Fruit fly (Drosophila melanogaster) whole organism, embryonic: ENCODE data around the gene CG6254.
A peak's percentile ranks its signal among the peaks of the same experiment; 100 is the strongest.

ENCODE experiments used
- ATbp ChIP-seq: fragments of 200-800 bp; sonication (Bioruptor generic); optimal IDR thresholded peaks from 2 replicates; lab custom pipeline; 2017; ENCODE audit warnings: missing biosample characterization, mild to moderate bottlenecking, missing genetic modification characterization, missing genetic modification reagents
- Atf3 ChIP-seq: fragments of 200-800 bp; sonication (Bioruptor generic); optimal IDR thresholded peaks from 3 replicates; lab custom pipeline; 2016; ENCODE audit warnings: missing biosample characterization, missing genetic modification characterization
- Bteb2 ChIP-seq: fragments of 200-800 bp; sonication (Bioruptor generic); optimal IDR thresholded peaks from 2 replicates; lab custom pipeline; 2016; ENCODE audit warnings: missing biosample characterization, missing genetic modification characterization
- C15 ChIP-seq: fragments of 200-800 bp; sonication (Bioruptor generic); IDR thresholded peaks from 3 replicates; pipeline ENCODE4 v1.3.6; 2022; ENCODE audit warnings: missing biosample characterization, missing genetic modification characterization
- CG10147 ChIP-seq: fragments of 200-800 bp; sonication (Bioruptor generic); optimal IDR thresholded peaks from 2 replicates; lab custom pipeline; 2019; ENCODE audit warnings: missing biosample characterization, mild to moderate bottlenecking, missing genetic modification characterization, moderate library complexity
- CG10462 ChIP-seq: fragments of 200-800 bp; sonication (Bioruptor generic); optimal IDR thresholded peaks from 2 replicates; lab custom pipeline; 2016; ENCODE audit warnings: missing biosample characterization, missing genetic modification characterization
- CG10565 ChIP-seq: fragments of 200-800 bp; sonication (Bioruptor generic); optimal IDR thresholded peaks from 3 replicates; lab custom pipeline; 2016; ENCODE audit warnings: missing biosample characterization, mild to moderate bottlenecking, missing genetic modification characterization
- CG12219 ChIP-seq: fragments of 200-800 bp; sonication (Bioruptor generic); optimal IDR thresholded peaks from 3 replicates; lab custom pipeline; 2018; ENCODE audit warnings: missing biosample characterization, mild to moderate bottlenecking, missing genetic modification characterization
- CG14014 ChIP-seq: fragments of 200-800 bp; sonication (Bioruptor generic); IDR thresholded peaks from 2 replicates; pipeline ENCODE4 v1.3.6; 2022; ENCODE audit warnings: missing biosample characterization, missing genetic modification characterization
- CG1603 ChIP-seq: fragments of 200-800 bp; sonication (Bioruptor generic); optimal IDR thresholded peaks from 2 replicates; lab custom pipeline; 2019; ENCODE audit warnings: missing biosample characterization, mild to moderate bottlenecking, missing genetic modification characterization, moderate library complexity
- CG18599 ChIP-seq: fragments of 200-800 bp; sonication (Bioruptor generic); optimal IDR thresholded peaks from 3 replicates; lab custom pipeline; 2017; ENCODE audit warnings: missing biosample characterization, missing genetic modification characterization, mild to moderate bottlenecking, moderate library complexity, missing genetic modification reagents
- CG18764 ChIP-seq: fragments of 200-800 bp; sonication (Bioruptor generic); optimal IDR thresholded peaks from 3 replicates; lab custom pipeline; 2016; ENCODE audit warnings: missing biosample characterization, missing genetic modification characterization
- CG30431 ChIP-seq: fragments of 200-800 bp; sonication (Bioruptor generic); optimal IDR thresholded peaks from 2 replicates; lab custom pipeline; 2017; ENCODE audit warnings: missing biosample characterization, missing genetic modification characterization
- CG31365 ChIP-seq: fragments of 200-800 bp; sonication (Bioruptor generic); optimal IDR thresholded peaks from 2 replicates; lab custom pipeline; 2018; ENCODE audit warnings: missing biosample characterization, mild to moderate bottlenecking, missing genetic modification characterization
- CG31441 ChIP-seq: fragments of 200-800 bp; sonication (Bioruptor generic); IDR thresholded peaks from 2 replicates; pipeline ENCODE4 v1.3.6; 2022; ENCODE audit warnings: missing biosample characterization, missing genetic modification characterization
- CG3838 ChIP-seq: fragments of 200-800 bp; sonication (Bioruptor generic); optimal IDR thresholded peaks from 3 replicates; lab custom pipeline; 2016; ENCODE audit warnings: missing biosample characterization, missing genetic modification characterization
- CG4360 ChIP-seq: fragments of 200-800 bp; sonication (Bioruptor generic); IDR thresholded peaks from 2 replicates; pipeline ENCODE4 v1.3.6; 2022; ENCODE audit warnings: missing biosample characterization, missing genetic modification characterization
- CG4424 ChIP-seq: fragments of 200-800 bp; sonication (Bioruptor generic); optimal IDR thresholded peaks from 3 replicates; lab custom pipeline; 2016; ENCODE audit warnings: missing biosample characterization, missing genetic modification characterization
- CG6175 ChIP-seq: fragments of 200-800 bp; sonication (Bioruptor generic); IDR thresholded peaks from 3 replicates; pipeline ENCODE4 v1.3.6; 2022; ENCODE audit warnings: missing biosample characterization, missing genetic modification characterization
- CG7839 ChIP-seq: fragments of 200-800 bp; sonication (Bioruptor generic); optimal IDR thresholded peaks from 3 replicates; lab custom pipeline; 2018; ENCODE audit warnings: missing biosample characterization, mild to moderate bottlenecking, missing genetic modification characterization, moderate library complexity
- CG8359 ChIP-seq: fragments of 200-800 bp; sonication (Bioruptor generic); optimal IDR thresholded peaks from 2 replicates; lab custom pipeline; 2017; ENCODE audit warnings: missing biosample characterization, mild to moderate bottlenecking, missing genetic modification characterization, borderline replicate concordance
- CG9437 ChIP-seq: fragments of 200-800 bp; sonication (Bioruptor generic); optimal IDR thresholded peaks from 2 replicates; lab custom pipeline; 2018; ENCODE audit warnings: missing biosample characterization, mild to moderate bottlenecking, missing genetic modification characterization
- CG9727 ChIP-seq: fragments of 200-800 bp; sonication (Bioruptor generic); optimal IDR thresholded peaks from 3 replicates; lab custom pipeline; 2017; ENCODE audit warnings: missing biosample characterization, mild to moderate bottlenecking, missing genetic modification characterization
- CG9817 ChIP-seq: fragments of 200-800 bp; sonication (Bioruptor generic); optimal IDR thresholded peaks from 2 replicates; lab custom pipeline; 2018; ENCODE audit warnings: missing biosample characterization, mild to moderate bottlenecking, missing genetic modification characterization, moderate library complexity
- CG9932 ChIP-seq: fragments of 200-800 bp; sonication (Bioruptor generic); IDR thresholded peaks from 2 replicates; pipeline ENCODE4 v1.3.6; 2022; ENCODE audit warnings: missing biosample characterization, missing genetic modification characterization
- Eip74EF ChIP-seq, 2 experiments: fragments of 200-800 bp in 1 of 2; fragments of >200 bp in 1 of 2; sonication (Bioruptor generic) in 1 of 2; optimal IDR thresholded peaks; 2 replicates each; lab custom pipeline; 2017 to 2019; ENCODE audit warnings: missing biosample characterization in 2 of 2, missing genetic modification characterization in 2 of 2, mild to moderate bottlenecking in 1 of 2, moderate library complexity in 1 of 2
- Hsf ChIP-seq: fragments of 200-800 bp; sonication (Bioruptor generic); optimal IDR thresholded peaks from 3 replicates; lab custom pipeline; 2016; ENCODE audit warnings: missing biosample characterization, missing genetic modification characterization
- Mrtf ChIP-seq: fragments of 200-800 bp; sonication (Bioruptor generic); IDR thresholded peaks from 3 replicates; pipeline ENCODE4 v1.3.6; 2022; ENCODE audit warnings: missing biosample characterization, missing genetic modification characterization
- Nf-YC ChIP-seq: fragments of 200-800 bp; optimal IDR thresholded peaks from 3 replicates; lab custom pipeline; 2019; ENCODE audit warnings: missing biosample characterization, mild to moderate bottlenecking, missing genetic modification characterization, moderate library complexity
- bab2 ChIP-seq: fragments of 200-800 bp; sonication (Bioruptor generic); optimal IDR thresholded peaks from 2 replicates; lab custom pipeline; 2016; ENCODE audit warnings: missing biosample characterization, missing genetic modification characterization
- cad ChIP-seq: fragments of >200 bp; optimal IDR thresholded peaks from 2 replicates; lab custom pipeline; 2017; ENCODE audit warnings: missing biosample characterization, missing genetic modification characterization
- dmrt11E ChIP-seq: fragments of 200-800 bp; sonication (Bioruptor generic); optimal IDR thresholded peaks from 3 replicates; lab custom pipeline; 2018; ENCODE audit warnings: missing biosample characterization, mild to moderate bottlenecking, missing genetic modification characterization, moderate library complexity
- dpn ChIP-seq, 2 experiments: fragments of 200-800 bp; sonication (Bioruptor generic); optimal IDR thresholded peaks; 3 replicates each; lab custom pipeline; 2016; ENCODE audit warnings: missing biosample characterization in 2 of 2, missing genetic modification characterization in 2 of 2
- emc ChIP-seq: fragments of 200-800 bp; sonication (Bioruptor generic); optimal IDR thresholded peaks from 2 replicates; lab custom pipeline; 2016; ENCODE audit warnings: missing biosample characterization, missing genetic modification characterization
- ewg ChIP-seq: fragments of 200-800 bp; sonication (Bioruptor generic); optimal IDR thresholded peaks from 3 replicates; lab custom pipeline; 2017; ENCODE audit warnings: mild to moderate bottlenecking, missing biosample characterization, missing genetic modification reagents, missing genetic modification characterization
- grn ChIP-seq: fragments of 200-800 bp; sonication (Bioruptor generic); optimal IDR thresholded peaks from 3 replicates; lab custom pipeline; 2017; ENCODE audit warnings: missing biosample characterization, missing genetic modification characterization
- gsb-n ChIP-seq: fragments of 200-800 bp; sonication (Bioruptor generic); optimal IDR thresholded peaks from 3 replicates; lab custom pipeline; 2018; ENCODE audit warnings: missing biosample characterization, mild to moderate bottlenecking, missing genetic modification characterization
- h ChIP-seq: fragments of >200 bp; optimal IDR thresholded peaks from 2 replicates; lab custom pipeline; 2017
- inv ChIP-seq: fragments of 200-800 bp; sonication (Bioruptor generic); IDR thresholded peaks from 2 replicates; pipeline ENCODE4 v1.3.6; 2022; ENCODE audit warnings: missing biosample characterization, missing genetic modification characterization; ENCODE audit not compliant: partially characterized antibody
- jumu ChIP-seq: fragments of 200-800 bp; sonication (Bioruptor generic); optimal IDR thresholded peaks from 3 replicates; lab custom pipeline; 2016; ENCODE audit warnings: missing biosample characterization, missing genetic modification characterization
- mirr ChIP-seq: fragments of 200-800 bp; sonication (Bioruptor generic); optimal IDR thresholded peaks from 3 replicates; lab custom pipeline; 2018; ENCODE audit warnings: missing biosample characterization, mild to moderate bottlenecking, missing genetic modification characterization
- nmo ChIP-seq: fragments of 200-800 bp; sonication (Bioruptor generic); optimal IDR thresholded peaks from 2 replicates; lab custom pipeline; 2018; ENCODE audit warnings: missing biosample characterization, mild to moderate bottlenecking, missing genetic modification characterization, moderate library complexity
- prd ChIP-seq, 3 experiments: fragments of >200 bp in 2 of 3; fragments of 200-800 bp in 1 of 3; sonication (Bioruptor generic) in 1 of 3; optimal IDR thresholded peaks in 2 of 3; IDR thresholded peaks in 1 of 3; 2 replicates in 2 of 3; 3 replicates in 1 of 3; pipeline versions ENCODE4 v1.3.6 to Lab custom; 2017 to 2022; ENCODE audit warnings: missing biosample characterization in 1 of 3, missing genetic modification characterization in 1 of 3
- psq ChIP-seq: fragments of 200-800 bp; sonication (Bioruptor generic); optimal IDR thresholded peaks from 2 replicates; lab custom pipeline; 2017; ENCODE audit warnings: missing biosample characterization, missing genetic modification characterization
- sens-2 ChIP-seq: fragments of 200-800 bp; sonication (Bioruptor generic); IDR thresholded peaks from 2 replicates; pipeline ENCODE4 v1.3.6; 2022; ENCODE audit warnings: missing biosample characterization, missing genetic modification characterization
- sob ChIP-seq: fragments of 200-800 bp; sonication (Bioruptor generic); IDR thresholded peaks from 2 replicates; pipeline ENCODE4 v1.3.6; 2022; ENCODE audit warnings: missing biosample characterization, missing genetic modification characterization
- sqz ChIP-seq: fragments of 200-800 bp; sonication (Bioruptor generic); optimal IDR thresholded peaks from 3 replicates; lab custom pipeline; 2018; ENCODE audit warnings: missing biosample characterization, mild to moderate bottlenecking, missing genetic modification characterization
- twi ChIP-seq: fragments of 200-800 bp; optimal IDR thresholded peaks from 2 replicates; lab custom pipeline; 2019; ENCODE audit warnings: missing biosample characterization, mild to moderate bottlenecking, missing genetic modification characterization, moderate library complexity
- vnd ChIP-seq: fragments of 200-800 bp; sonication (Bioruptor generic); IDR thresholded peaks from 3 replicates; pipeline ENCODE4 v1.3.6; 2022; ENCODE audit warnings: missing biosample characterization, missing genetic modification characterization; ENCODE audit not compliant: partially characterized antibody
- wdn ChIP-seq: fragments of 200-800 bp; sonication (Bioruptor generic); IDR thresholded peaks from 2 replicates; pipeline ENCODE4 v1.3.6; 2022; ENCODE audit warnings: missing biosample characterization, missing genetic modification characterization

CG6254 gene

DNA sequence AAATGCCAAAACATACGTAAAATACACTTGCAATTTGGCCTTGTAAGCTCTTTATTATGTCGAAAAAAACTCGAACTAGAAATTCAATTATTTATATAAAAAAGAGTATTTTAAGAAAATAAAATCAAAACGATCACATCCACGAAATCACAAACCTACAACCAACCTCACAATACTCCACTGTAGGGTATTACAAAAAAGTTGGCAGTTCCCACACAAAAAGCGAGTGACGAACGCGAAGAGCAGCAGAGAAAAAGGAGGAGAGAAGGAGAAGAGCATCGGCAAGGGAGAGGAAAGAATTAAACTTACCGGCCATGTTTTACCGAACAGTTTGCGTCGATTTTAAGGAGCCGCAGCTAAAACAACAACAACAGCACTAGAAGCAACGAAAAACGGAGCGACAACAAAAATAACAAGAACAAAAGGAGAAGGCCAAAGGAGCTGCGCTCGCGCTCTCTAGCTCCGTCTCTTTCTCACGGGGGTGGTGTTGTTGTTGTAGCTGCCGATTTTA, 28.2 kb downstream of the CG6254 start (continued):
- TF ChIP-seq CG4424 (GFP tag; lab: Kevin White, UChicago): no peak
- TF ChIP-seq h (lab: Kevin White, UChicago): no peak
- no peak for TF ChIP-seq CG18764 (GFP tag; lab: Kevin White, UChicago)
- TF ChIP-seq CG31441 (GFP tag; lab: Robert Waterston, UW): 0 out of 2 replicates have a peak, but pooled peaks have one; percentile 24
- no peak for TF ChIP-seq CG10147 (GFP tag; lab: Kevin White, UChicago)
- TF ChIP-seq CG6175 (GFP tag; lab: Robert Waterston, UW): no peak
- no peak for TF ChIP-seq sob
- no peak for TF ChIP-seq CG9932 (GFP tag; lab: Robert Waterston, UW)
- no peak for TF ChIP-seq mirr (GFP tag; lab: Kevin White, UChicago)
- TF ChIP-seq CG12219 (GFP tag; lab: Kevin White, UChicago): no peak
- TF ChIP-seq bab2 (GFP tag; lab: Kevin White, UChicago): no peak
- TF ChIP-seq wdn: no peak
- TF ChIP-seq vnd (GFP tag; lab: Robert Waterston, UW): no peak
- TF ChIP-seq CG7839 (tag; lab: Kevin White, UChicago): no peak
- TF ChIP-seq CG1603 (tag; lab: Kevin White, UChicago): no peak
- no peak for TF ChIP-seq Mrtf (GFP tag; lab: Robert Waterston, UW)
- no peak for TF ChIP-seq CG10462 (GFP tag; lab: Kevin White, UChicago)
- peak; percentile 50 for TF ChIP-seq psq (GFP tag; lab: Kevin White, UChicago)
- TF ChIP-seq inv (GFP tag; lab: Robert Waterston, UW): no peak
- TF ChIP-seq CG4360: peak; percentile 99
- TF ChIP-seq jumu (GFP tag; lab: Kevin White, UChicago): no peak
- no peak for TF ChIP-seq emc (GFP tag; lab: Kevin White, UChicago)
- TF ChIP-seq ewg (GFP tag; lab: Kevin White, UChicago): peak; percentile 17
- no peak for TF ChIP-seq CG30431 (GFP tag; lab: Kevin White, UChicago)
- no peak for TF ChIP-seq CG9817 (tag; lab: Kevin White, UChicago)
- TF ChIP-seq nmo (GFP tag; lab: Kevin White, UChicago): no peak
- no peak for TF ChIP-seq ATbp (GFP tag; lab: Kevin White, UChicago)
- TF ChIP-seq Hsf: no peak
- no peak for TF ChIP-seq Eip74EF (GFP tag; optimal IDR thresholded peaks at IDR 0.05; lab: Kevin White, UChicago)
- TF ChIP-seq CG31365 (tag; lab: Kevin White, UChicago): no peak
- TF ChIP-seq cad: no peak
- TF ChIP-seq dpn (GFP tag; optimal IDR thresholded peaks at IDR 0.05; lab: Kevin White, UChicago): peak in 1 of 2 experiments; percentile 10
- no peak for TF ChIP-seq prd (optimal IDR thresholded peaks at IDR 0.05; lab: Kevin White, UChicago)
- no peak; the same call in 2 of the 3 replicates for TF ChIP-seq prd (GFP tag; IDR thresholded peaks at IDR 0.05; lab: Robert Waterston, UW)
- TF ChIP-seq gsb-n (tag; lab: Kevin White, UChicago): no peak
- TF ChIP-seq Atf3 (GFP tag; lab: Kevin White, UChicago): no peak
- TF ChIP-seq sens-2: no peak
- no peak for TF ChIP-seq Bteb2 (GFP tag; lab: Kevin White, UChicago)
- TF ChIP-seq CG14014 (GFP tag; lab: Robert Waterston, UW): no peak
- TF ChIP-seq CG8359 (GFP tag; lab: Kevin White, UChicago): no peak
- TF ChIP-seq twi (tag; lab: Kevin White, UChicago): no peak
- peak; percentile 45 for TF ChIP-seq CG18599 (GFP tag; lab: Kevin White, UChicago)
- no peak for TF ChIP-seq sqz (GFP tag; lab: Kevin White, UChicago)
- TF ChIP-seq CG9727 (GFP tag; lab: Kevin White, UChicago): no peak
- no peak for TF ChIP-seq CG10565 (GFP tag; lab: Kevin White, UChicago)
- TF ChIP-seq CG9437 (GFP tag; lab: Kevin White, UChicago): no peak
- no peak for TF ChIP-seq grn (GFP tag; lab: Kevin White, UChicago)
- TF ChIP-seq C15 (GFP tag; lab: Robert Waterston, UW): no peak
- no peak for TF ChIP-seq dmrt11E
- no peak for TF ChIP-seq CG3838 (GFP tag; lab: Kevin White, UChicago)
- TF ChIP-seq Nf-YC (tag; lab: Kevin White, UChicago): no peak
